Worm (Caenorhabditis elegans) whole organism, early embryonic: Measurements from ENCODE around the gene C18F10.7.

ENCODE experiments used
- ama-1 ChIP-seq: fragments of 150-350 bp; optimal IDR thresholded peaks from 2 replicates; lab custom pipeline; 2014
- flt-1 ChIP-seq: fragments of 200-800 bp; sonication (Bioruptor generic); IDR thresholded peaks from 2 replicates; pipeline ENCODE4 v1.3.6; 2022; ENCODE audit warnings: missing genetic modification characterization, missing compliant biosample characterization
- tbx-11 ChIP-seq: fragments of 200-800 bp; sonication (Bioruptor generic); IDR thresholded peaks from 2 replicates; pipeline ENCODE4 v1.3.6; 2022; ENCODE audit warnings: missing genetic modification characterization, missing compliant biosample characterization

- TF ChIP-seq tbx-11 (GFP tag; lab: Robert Waterston, UW) (no peak), ama-1 (lab: Kevin White, UChicago) (no peak), flt-1 (no peak)
Measured at ce11 chrIII:6272868-6273267, 5.3 kb downstream of the C18F10.7 start, which contains the start of gene C18F10.2.
